Worm (Caenorhabditis elegans) whole organism, L3 larva: ENCODE measurements around the gene npp-19.

ENCODE experiments used
- R02D3.7 ChIP-seq: fragments of 150-350 bp; optimal IDR thresholded peaks from 2 replicates; lab custom pipeline; 2014; ENCODE audit warnings: missing biosample characterization, missing genetic modification characterization
- ZK546.5 ChIP-seq: sonication (generic microtip); optimal IDR thresholded peaks from 2 replicates; lab custom pipeline; 2017; ENCODE audit warnings: missing biosample characterization, missing genetic modification characterization
- ceh-28 ChIP-seq: fragments of 150-350 bp; optimal IDR thresholded peaks from 2 replicates; lab custom pipeline; 2014; ENCODE audit warnings: missing biosample characterization, missing genetic modification reagents, missing genetic modification characterization
- ceh-82 ChIP-seq: fragments of 150-350 bp; optimal IDR thresholded peaks from 2 replicates; lab custom pipeline; 2014; ENCODE audit warnings: missing biosample characterization, missing genetic modification characterization
- ceh-9 ChIP-seq: sonication (generic microtip); optimal IDR thresholded peaks from 2 replicates; lab custom pipeline; 2018; ENCODE audit warnings: missing biosample characterization, missing genetic modification characterization
- daf-12 ChIP-seq: fragments of 150-350 bp; optimal IDR thresholded peaks from 2 replicates; lab custom pipeline; 2014; ENCODE audit warnings: missing biosample characterization, missing genetic modification reagents, missing genetic modification characterization
- egl-5 ChIP-seq: fragments of 150-350 bp; optimal IDR thresholded peaks from 2 replicates; lab custom pipeline; 2017; ENCODE audit warnings: missing biosample characterization, missing genetic modification reagents, missing genetic modification characterization, inconsistent platforms
- elt-1 ChIP-seq: fragments of 150-350 bp; optimal IDR thresholded peaks from 2 replicates; lab custom pipeline; 2014; ENCODE audit warnings: missing biosample characterization, missing genetic modification characterization
- elt-2 ChIP-seq: sonication (generic microtip); optimal IDR thresholded peaks from 2 replicates; lab custom pipeline; 2016; ENCODE audit warnings: missing genetic modification reagents, mild to moderate bottlenecking, missing genetic modification characterization, missing compliant biosample characterization
- elt-3 ChIP-seq, 3 experiments: fragments of 150-350 bp in 1 of 3; sonication (generic microtip) in 2 of 3; optimal IDR thresholded peaks; 2 replicates in 2 of 3; 4 replicates in 1 of 3; lab custom pipeline; 2014 to 2017; ENCODE audit warnings: missing biosample characterization in 3 of 3, missing genetic modification characterization in 3 of 3
- fkh-10 ChIP-seq: sonication (generic microtip); optimal IDR thresholded peaks from 2 replicates; lab custom pipeline; 2017; ENCODE audit warnings: missing biosample characterization, missing genetic modification reagents, missing genetic modification characterization
- fos-1 ChIP-seq: fragments of 150-350 bp; optimal IDR thresholded peaks from 2 replicates; lab custom pipeline; 2014; ENCODE audit warnings: missing biosample characterization, missing genetic modification characterization
- hmg-11 ChIP-seq: sonication (generic microtip); optimal IDR thresholded peaks from 2 replicates; lab custom pipeline; 2016; ENCODE audit warnings: missing genetic modification characterization, missing compliant biosample characterization
- lin-15B ChIP-seq: fragments of 150-350 bp; optimal IDR thresholded peaks from 2 replicates; lab custom pipeline; 2014; ENCODE audit warnings: missing biosample characterization, missing genetic modification characterization
- lin-39 ChIP-seq: fragments of 150-350 bp; optimal IDR thresholded peaks from 2 replicates; lab custom pipeline; 2018; ENCODE audit warnings: missing biosample characterization, missing genetic modification reagents, missing genetic modification characterization
- lsy-12 ChIP-seq: sonication (generic microtip); optimal IDR thresholded peaks from 2 replicates; lab custom pipeline; 2016; ENCODE audit warnings: mild to moderate bottlenecking, missing genetic modification characterization, missing compliant biosample characterization
- mdl-1 ChIP-seq: fragments of 150-350 bp; optimal IDR thresholded peaks from 2 replicates; lab custom pipeline; 2014; ENCODE audit warnings: missing biosample characterization, missing genetic modification characterization
- nfya-1 ChIP-seq: sonication (generic microtip); optimal IDR thresholded peaks from 2 replicates; lab custom pipeline; 2017; ENCODE audit warnings: missing genetic modification characterization, mild to moderate bottlenecking, missing compliant biosample characterization, antibody characterized with exemption, moderate library complexity; ENCODE audit not compliant: insufficient read depth
- nhr-11 ChIP-seq: fragments of 150-350 bp; optimal IDR thresholded peaks from 2 replicates; lab custom pipeline; 2014; ENCODE audit warnings: missing biosample characterization, missing genetic modification characterization
- nhr-12 ChIP-seq: fragments of 150-350 bp; optimal IDR thresholded peaks from 2 replicates; lab custom pipeline; 2014; ENCODE audit warnings: missing biosample characterization, missing genetic modification characterization
- nhr-23 ChIP-seq: fragments of 150-350 bp; optimal IDR thresholded peaks from 2 replicates; lab custom pipeline; 2014; ENCODE audit warnings: missing biosample characterization, missing genetic modification reagents, missing genetic modification characterization
- nhr-25 ChIP-seq: sonication (generic microtip); optimal IDR thresholded peaks from 2 replicates; lab custom pipeline; 2017; ENCODE audit warnings: missing biosample characterization, missing genetic modification characterization
- nhr-28 ChIP-seq: fragments of 150-350 bp; optimal IDR thresholded peaks from 2 replicates; lab custom pipeline; 2014; ENCODE audit warnings: missing biosample characterization, missing genetic modification characterization
- nhr-67 ChIP-seq: fragments of 150-350 bp; optimal IDR thresholded peaks from 2 replicates; lab custom pipeline; 2014; ENCODE audit warnings: missing biosample characterization, missing genetic modification characterization
- nhr-76 ChIP-seq: fragments of 150-350 bp; sonication (generic microtip); optimal IDR thresholded peaks from 5 replicates; lab custom pipeline; 2014; ENCODE audit warnings: missing biosample characterization, missing genetic modification characterization
- nhr-77 ChIP-seq: fragments of 150-350 bp; optimal IDR thresholded peaks from 2 replicates; lab custom pipeline; 2014; ENCODE audit warnings: missing biosample characterization, missing genetic modification characterization
- pha-4 ChIP-seq: fragments of 150-350 bp; optimal IDR thresholded peaks from 2 replicates; lab custom pipeline; 2014; ENCODE audit warnings: missing biosample characterization, missing genetic modification reagents, missing genetic modification characterization
- pqm-1 ChIP-seq: fragments of 150-350 bp; optimal IDR thresholded peaks from 2 replicates; lab custom pipeline; 2017; ENCODE audit warnings: missing biosample characterization, missing genetic modification characterization, inconsistent platforms
- sea-2 ChIP-seq: fragments of 150-350 bp; sonication (generic microtip); optimal IDR thresholded peaks from 4 replicates; lab custom pipeline; 2014; ENCODE audit warnings: missing biosample characterization, missing genetic modification reagents, missing genetic modification characterization
- snpc-4 ChIP-seq: fragments of 150-350 bp; optimal IDR thresholded peaks from 2 replicates; lab custom pipeline; 2014; ENCODE audit warnings: missing biosample characterization, missing genetic modification characterization
- unc-39 ChIP-seq: sonication (generic microtip); optimal IDR thresholded peaks from 4 replicates; lab custom pipeline; 2017; ENCODE audit warnings: missing biosample characterization, missing genetic modification characterization
- unc-62 ChIP-seq: fragments of 150-350 bp; sonication (generic microtip); optimal IDR thresholded peaks from 4 replicates; lab custom pipeline; 2014; ENCODE audit warnings: missing biosample characterization, missing genetic modification reagents, missing genetic modification characterization
- zag-1 ChIP-seq: fragments of 150-350 bp; optimal IDR thresholded peaks from 2 replicates; lab custom pipeline; 2014; ENCODE audit warnings: missing biosample characterization, missing genetic modification characterization
- ztf-4 ChIP-seq: fragments of 150-350 bp; optimal IDR thresholded peaks from 2 replicates; lab custom pipeline; 2014; ENCODE audit warnings: missing biosample characterization, missing genetic modification characterization

npp-19 gene

DNA sequence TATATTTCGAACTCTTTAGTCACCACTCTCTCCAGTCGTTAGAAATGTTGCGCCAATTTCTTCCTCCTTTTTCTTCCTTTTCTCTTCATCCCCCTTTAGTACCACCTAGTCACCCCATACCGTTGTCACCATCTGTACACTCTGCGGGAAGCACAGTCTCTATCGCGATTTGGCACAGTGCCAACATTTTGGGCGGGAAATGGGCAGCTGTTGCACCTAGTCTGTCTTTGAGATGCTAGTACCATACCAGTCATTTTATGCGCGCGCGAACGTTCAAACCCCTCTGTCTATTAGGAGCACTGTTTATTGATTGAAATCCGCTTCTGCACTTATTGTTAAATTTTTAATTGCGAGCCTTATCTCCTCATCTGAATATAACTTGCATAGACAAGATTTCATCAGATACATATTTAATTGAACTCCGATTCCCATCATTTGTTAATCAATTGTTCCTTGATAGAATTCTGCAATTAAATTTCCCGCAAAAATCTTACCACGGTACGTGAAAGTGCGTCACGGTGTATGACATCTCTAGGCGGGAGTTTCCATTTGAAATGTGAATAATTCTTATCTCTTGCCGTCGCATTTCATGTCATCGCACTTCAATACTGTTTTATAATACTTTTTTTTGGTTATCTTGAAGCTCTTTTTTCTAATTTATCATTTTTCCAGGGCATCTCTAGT, 13.4 kb downstream of the npp-19 start, which contains the start of gene cdl-1:
cdl-1 (plus strand) TSS at position 673 of the 684 bp plus-strand sequence.
- TF ChIP-seq sea-2 (GFP tag; lab: Kevin White, UChicago) (no peak), ceh-82 (tag; lab: Kevin White, UChicago) (no peak), nhr-23 (peak; percentile 73), nfya-1 (tag; lab: Kevin White, UChicago) (peak; percentile 69), elt-3 (tag; optimal IDR thresholded peaks at IDR 0.05; lab: Kevin White, UChicago) (no peak), elt-2 (tag; lab: Kevin White, UChicago) (peak; percentile 59), ceh-28 (tag; lab: Kevin White, UChicago) (no peak), fkh-10 (GFP tag; lab: Kevin White, UChicago) (no peak), daf-12 (tag; lab: Kevin White, UChicago) (no peak), unc-39 (tag; lab: Kevin White, UChicago) (no peak), ceh-9 (tag; lab: Kevin White, UChicago) (no peak), lin-39 (tag; lab: Kevin White, UChicago) (peak; percentile 19), hmg-11 (tag; lab: Kevin White, UChicago) (peak; percentile 39), pha-4 (tag; lab: Kevin White, UChicago) (peak; percentile 76), R02D3.7 (peak; percentile 23), mdl-1 (tag; lab: Kevin White, UChicago) (no peak), zag-1 (tag; lab: Kevin White, UChicago) (no peak), nhr-76 (tag; lab: Kevin White, UChicago) (no peak), nhr-77 (tag; lab: Kevin White, UChicago) (no peak), egl-5 (peak; percentile 8), pqm-1 (peak; percentile 12), nhr-28 (tag; lab: Kevin White, UChicago) (no peak), elt-1 (no peak), lin-15B (tag; lab: Kevin White, UChicago) (peak; percentile 75), snpc-4 (peak; percentile 80), nhr-25 (tag; lab: Kevin White, UChicago) (peak; percentile 67), nhr-67 (tag; lab: Kevin White, UChicago) (no peak), nhr-12 (tag; lab: Kevin White, UChicago) (no peak)

DNA sequence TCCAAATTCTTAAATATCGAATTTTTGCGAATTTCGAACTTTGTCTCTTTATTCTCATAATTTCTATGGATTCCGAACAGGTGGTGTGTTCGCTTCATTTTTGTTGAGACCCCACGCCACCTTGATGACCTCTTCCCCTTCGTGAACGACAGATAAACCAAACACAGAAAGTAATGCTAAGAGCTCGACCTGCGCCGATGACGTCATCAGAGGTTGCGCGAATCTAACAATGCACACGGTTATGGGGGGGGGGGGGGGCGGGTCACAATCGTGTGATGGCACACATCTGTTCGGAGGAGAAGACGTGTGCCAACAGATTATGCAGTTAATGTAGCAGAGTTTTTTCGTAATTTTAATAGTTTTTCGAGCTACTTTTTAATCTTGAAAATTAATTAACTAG, 14.0 kb downstream of the npp-19 start:
- TF ChIP-seq mdl-1 (tag; lab: Kevin White, UChicago) (no peak), ZK546.5 (no peak), nhr-67 (tag; lab: Kevin White, UChicago) (no peak), nhr-11 (no peak), daf-12 (tag; lab: Kevin White, UChicago) (no peak), nhr-12 (tag; lab: Kevin White, UChicago) (no peak)

DNA sequence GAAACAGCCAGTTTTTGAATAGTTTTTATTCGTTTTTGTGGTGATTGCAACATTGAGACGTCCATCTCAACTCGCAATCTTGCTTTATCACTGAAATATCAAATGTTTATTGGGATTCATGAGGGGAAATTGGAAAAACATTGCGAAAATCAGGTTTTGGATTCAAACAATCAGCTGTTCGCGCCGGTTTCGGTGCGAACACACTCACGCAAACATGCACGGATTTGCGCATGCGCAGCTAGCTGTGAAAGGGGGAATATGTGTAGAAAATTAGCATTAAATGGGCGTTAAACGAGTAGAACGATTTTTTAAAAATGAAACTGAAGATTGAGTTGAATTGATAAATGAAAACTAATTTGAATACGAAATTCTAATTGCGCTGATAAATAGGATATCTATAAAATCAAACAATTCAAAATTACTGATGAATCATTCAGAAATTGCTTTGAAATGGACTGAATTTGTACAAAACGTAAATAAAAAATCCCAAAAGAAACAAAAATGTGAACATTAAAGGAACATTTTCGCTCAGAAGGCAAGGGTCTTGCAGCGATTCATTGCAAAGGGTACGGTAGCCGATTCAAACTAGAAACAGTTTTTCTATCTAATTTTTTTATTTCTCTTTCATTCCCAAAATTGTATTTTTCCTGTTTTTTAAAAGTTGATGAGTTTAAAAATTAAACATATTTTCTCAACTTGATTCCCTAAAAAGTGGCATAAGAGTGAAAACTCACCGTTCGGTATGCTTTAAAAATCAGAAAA, 14.9 kb downstream of the npp-19 start, which contains the start of gene ect-2:
ect-2 (minus strand) TSS at position 762 of the 762 bp plus-strand sequence.
- TF ChIP-seq nfya-1 (tag; lab: Kevin White, UChicago) (peak; percentile 34), fos-1 (tag; lab: Kevin White, UChicago) (no peak), nhr-25 (tag; lab: Kevin White, UChicago) (peak; percentile 37), lsy-12 (tag; lab: Kevin White, UChicago) (no peak), lin-15B (tag; lab: Kevin White, UChicago) (peak; percentile 5)

DNA sequence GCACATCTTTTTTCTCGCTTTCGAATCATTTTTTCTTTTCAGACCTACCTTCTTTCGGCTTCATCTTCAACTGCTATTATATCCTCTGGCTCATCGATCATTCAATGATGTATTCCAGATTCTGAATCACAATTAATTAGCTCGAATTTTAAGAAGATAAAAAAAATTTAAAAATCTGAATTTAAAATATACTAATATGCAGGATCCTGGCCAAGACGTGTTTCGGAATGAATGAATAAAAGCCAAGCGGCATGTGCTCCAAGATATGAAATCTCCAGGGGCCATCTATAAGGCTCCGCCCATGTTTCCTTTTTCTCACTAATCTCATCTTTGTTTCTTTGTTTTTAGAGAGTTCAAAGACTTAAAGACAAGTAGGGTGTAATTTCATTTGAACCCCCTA, 20.3 kb downstream of the npp-19 start, which contains the start of gene mpz-1:
mpz-1 (minus strand) TSS at position 101 of the 400 bp plus-strand sequence.
- TF ChIP-seq lin-15B (tag; lab: Kevin White, UChicago): no peak
- no peak for TF ChIP-seq nhr-67 (tag; lab: Kevin White, UChicago)
- no peak for TF ChIP-seq elt-1
- TF ChIP-seq nhr-76 (tag; lab: Kevin White, UChicago): no peak
- TF ChIP-seq fkh-10 (GFP tag; lab: Kevin White, UChicago): no peak
- TF ChIP-seq nhr-77 (tag; lab: Kevin White, UChicago): no peak
- no peak for TF ChIP-seq ZK546.5
- no peak for TF ChIP-seq unc-62 (GFP tag; lab: Kevin White, UChicago)
- no peak for TF ChIP-seq ztf-4 (tag; lab: Kevin White, UChicago)
